Fruit fly (Drosophila melanogaster) whole organism, prepupa: ENCODE data around the gene APC7.

Experiments used
- Blimp-1 ChIP-seq: fragments of 200-800 bp; sonication (Bioruptor generic); optimal IDR thresholded peaks from 3 replicates; lab custom pipeline; 2017; ENCODE audit warnings: missing biosample characterization, missing genetic modification characterization, mild to moderate bottlenecking, moderate library complexity, missing genetic modification reagents
- CG10631 ChIP-seq: fragments of 200-800 bp; sonication (Bioruptor generic); optimal IDR thresholded peaks from 2 replicates; lab custom pipeline; 2016; ENCODE audit warnings: missing biosample characterization, missing genetic modification characterization
- CG11294 ChIP-seq: fragments of 200-800 bp; sonication (Bioruptor generic); IDR thresholded peaks from 2 replicates; pipeline ENCODE4 v1.3.6; 2022; ENCODE audit warnings: missing biosample characterization, missing genetic modification characterization
- CG11762 ChIP-seq: fragments of 200-800 bp; sonication (Bioruptor generic); optimal IDR thresholded peaks from 3 replicates; lab custom pipeline; 2016; ENCODE audit warnings: missing biosample characterization, missing genetic modification characterization; ENCODE audit not compliant: insufficient read depth
- CG11902 ChIP-seq: fragments of 200-800 bp; sonication (Bioruptor generic); optimal IDR thresholded peaks from 3 replicates; lab custom pipeline; 2016; ENCODE audit warnings: missing biosample characterization, missing genetic modification characterization
- CG15336 ChIP-seq: fragments of 200-800 bp; sonication (Bioruptor generic); IDR thresholded peaks from 2 replicates; pipeline ENCODE4 v1.3.6; 2022; ENCODE audit warnings: missing biosample characterization, missing genetic modification characterization
- CG16779 ChIP-seq: fragments of 200-800 bp; sonication (Bioruptor generic); optimal IDR thresholded peaks from 3 replicates; lab custom pipeline; 2017; ENCODE audit warnings: missing biosample characterization, mild to moderate bottlenecking, missing genetic modification characterization
- CG3032 ChIP-seq: fragments of 200-800 bp; optimal IDR thresholded peaks from 2 replicates; lab custom pipeline; 2019; ENCODE audit warnings: missing biosample characterization, mild to moderate bottlenecking, missing genetic modification characterization, moderate library complexity
- CG31627 ChIP-seq: fragments of 200-800 bp; sonication (Bioruptor generic); optimal IDR thresholded peaks from 3 replicates; lab custom pipeline; 2016; ENCODE audit warnings: missing biosample characterization, missing genetic modification characterization
- CG32006 ChIP-seq: fragments of 200-800 bp; sonication (Bioruptor generic); optimal IDR thresholded peaks from 3 replicates; lab custom pipeline; 2017; ENCODE audit warnings: missing biosample characterization, mild to moderate bottlenecking, missing genetic modification characterization
- CG34406 ChIP-seq: fragments of 200-800 bp; sonication (Bioruptor generic); optimal IDR thresholded peaks from 3 replicates; lab custom pipeline; 2016; ENCODE audit warnings: missing biosample characterization, missing genetic modification characterization
- CG3919 ChIP-seq: fragments of 200-800 bp; sonication (Bioruptor generic); optimal IDR thresholded peaks from 3 replicates; lab custom pipeline; 2016; ENCODE audit warnings: missing biosample characterization, missing genetic modification characterization
- CG6163 ChIP-seq: fragments of 200-800 bp; sonication (Bioruptor generic); IDR thresholded peaks from 3 replicates; pipeline ENCODE4 v1.3.6; 2022; ENCODE audit warnings: missing biosample characterization, missing genetic modification characterization
- CG6276 ChIP-seq: fragments of 200-800 bp; sonication (Bioruptor generic); optimal IDR thresholded peaks from 2 replicates; lab custom pipeline; 2017; ENCODE audit warnings: missing biosample characterization, mild to moderate bottlenecking, missing genetic modification characterization
- CG6792 ChIP-seq: fragments of 200-800 bp; sonication (Bioruptor generic); optimal IDR thresholded peaks from 3 replicates; lab custom pipeline; 2016; ENCODE audit warnings: missing biosample characterization, missing genetic modification characterization
- CG6808 ChIP-seq: fragments of 200-800 bp; sonication (Bioruptor generic); optimal IDR thresholded peaks from 3 replicates; lab custom pipeline; 2017; ENCODE audit warnings: missing biosample characterization, missing genetic modification characterization, mild to moderate bottlenecking, moderate library complexity, missing genetic modification reagents
- CG6854 ChIP-seq: fragments of 200-800 bp; sonication (Bioruptor generic); optimal IDR thresholded peaks from 2 replicates; lab custom pipeline; 2017; ENCODE audit warnings: missing biosample characterization, mild to moderate bottlenecking, missing genetic modification characterization
- CG7368 ChIP-seq: fragments of 200-800 bp; sonication (Bioruptor generic); optimal IDR thresholded peaks from 3 replicates; lab custom pipeline; 2016; ENCODE audit warnings: missing biosample characterization, missing genetic modification characterization
- CG8119 ChIP-seq: fragments of 200-800 bp; sonication (Bioruptor generic); IDR thresholded peaks from 3 replicates; pipeline ENCODE4 v1.3.6; 2022; ENCODE audit warnings: missing biosample characterization, missing genetic modification characterization
- CG8319 ChIP-seq: fragments of 200-800 bp; sonication (Bioruptor generic); optimal IDR thresholded peaks from 3 replicates; lab custom pipeline; 2016; ENCODE audit warnings: missing biosample characterization, missing genetic modification characterization
- CG8632 ChIP-seq: fragments of 200-800 bp; sonication (Bioruptor generic); optimal IDR thresholded peaks from 3 replicates; lab custom pipeline; 2016; ENCODE audit warnings: missing biosample characterization, missing genetic modification characterization
- Eip75B ChIP-seq: fragments of 200-800 bp; sonication (Bioruptor generic); optimal IDR thresholded peaks from 3 replicates; lab custom pipeline; 2016; ENCODE audit warnings: missing biosample characterization, missing genetic modification characterization
- Eip78C ChIP-seq: fragments of 200-800 bp; sonication (Bioruptor generic); peaks from one replicate; lab custom pipeline; 2016; ENCODE audit warnings: missing biosample characterization, missing genetic modification characterization
- Eip93F ChIP-seq: fragments of 200-800 bp; sonication (Bioruptor generic); optimal IDR thresholded peaks from 2 replicates; lab custom pipeline; 2016; ENCODE audit warnings: missing biosample characterization, mild to moderate bottlenecking, missing genetic modification characterization
- Ets96B ChIP-seq: fragments of 200-800 bp; optimal IDR thresholded peaks from 2 replicates; lab custom pipeline; 2019; ENCODE audit warnings: missing biosample characterization, mild to moderate bottlenecking, missing genetic modification characterization, moderate library complexity
- Gug ChIP-seq: fragments of 200-800 bp; sonication (Bioruptor generic); IDR thresholded peaks from 2 replicates; pipeline ENCODE4 v1.3.6; 2022; ENCODE audit warnings: missing biosample characterization, missing genetic modification characterization
- Hr4 ChIP-seq: fragments of 200-800 bp; sonication (Bioruptor generic); optimal IDR thresholded peaks from 3 replicates; lab custom pipeline; 2016; ENCODE audit warnings: missing biosample characterization, missing genetic modification characterization
- Lpt ChIP-seq: fragments of 200-800 bp; sonication (Bioruptor generic); optimal IDR thresholded peaks from 3 replicates; lab custom pipeline; 2016; ENCODE audit warnings: missing biosample characterization, missing genetic modification characterization
- Sox102F ChIP-seq: fragments of 200-800 bp; sonication (Bioruptor generic); optimal IDR thresholded peaks from 2 replicates; lab custom pipeline; 2016; ENCODE audit warnings: missing biosample characterization, mild to moderate bottlenecking, missing genetic modification characterization
- Sox14 ChIP-seq: fragments of 200-800 bp; sonication (Bioruptor generic); optimal IDR thresholded peaks from 3 replicates; lab custom pipeline; 2016; ENCODE audit warnings: missing biosample characterization, missing genetic modification characterization
- Sox15 ChIP-seq: fragments of 200-800 bp; sonication (Bioruptor generic); optimal IDR thresholded peaks from 3 replicates; lab custom pipeline; 2016; ENCODE audit warnings: missing biosample characterization, missing genetic modification characterization
- achi ChIP-seq: fragments of 200-800 bp; sonication (Bioruptor generic); optimal IDR thresholded peaks from 3 replicates; lab custom pipeline; 2016; ENCODE audit warnings: missing biosample characterization, missing genetic modification characterization
- cyc ChIP-seq: fragments of 200-800 bp; sonication (Bioruptor generic); optimal IDR thresholded peaks from 3 replicates; lab custom pipeline; 2016; ENCODE audit warnings: missing biosample characterization, missing genetic modification characterization
- eg ChIP-seq: fragments of 200-800 bp; sonication (Bioruptor generic); IDR thresholded peaks from 3 replicates; pipeline ENCODE4 v1.3.6; 2022; ENCODE audit warnings: missing biosample characterization, missing genetic modification characterization
- esn ChIP-seq: fragments of 200-800 bp; sonication (Bioruptor generic); optimal IDR thresholded peaks from 2 replicates; lab custom pipeline; 2016; ENCODE audit warnings: missing biosample characterization, mild to moderate bottlenecking, missing genetic modification characterization, moderate library complexity
- fd59A ChIP-seq: fragments of 200-800 bp; sonication (Bioruptor generic); optimal IDR thresholded peaks from 2 replicates; lab custom pipeline; 2017; ENCODE audit warnings: missing biosample characterization, mild to moderate bottlenecking, missing genetic modification characterization, missing genetic modification reagents
- fd85E ChIP-seq: fragments of 200-800 bp; sonication (Bioruptor generic); optimal IDR thresholded peaks from 3 replicates; lab custom pipeline; 2016; ENCODE audit warnings: missing biosample characterization, missing genetic modification characterization
- fkh ChIP-seq: fragments of 200-800 bp; sonication (Bioruptor generic); optimal IDR thresholded peaks from 3 replicates; lab custom pipeline; 2017; ENCODE audit warnings: missing biosample characterization, mild to moderate bottlenecking, missing genetic modification characterization, moderate library complexity
- lz ChIP-seq: fragments of 200-800 bp; sonication (Bioruptor generic); optimal IDR thresholded peaks from 3 replicates; lab custom pipeline; 2016; ENCODE audit warnings: missing biosample characterization, missing genetic modification characterization
- salr ChIP-seq, 2 experiments: fragments of 200-800 bp; sonication (Bioruptor generic); optimal IDR thresholded peaks; 3 replicates each; lab custom pipeline; 2016 to 2018; ENCODE audit warnings: missing biosample characterization in 2 of 2, missing genetic modification characterization in 2 of 2, mild to moderate bottlenecking in 1 of 2
- spab ChIP-seq: fragments of 200-800 bp; sonication (Bioruptor generic); optimal IDR thresholded peaks from 2 replicates; lab custom pipeline; 2017; ENCODE audit warnings: missing biosample characterization, mild to moderate bottlenecking, missing genetic modification characterization, missing genetic modification reagents
- ss ChIP-seq, 2 experiments: fragments of 200-800 bp; sonication (Bioruptor generic); optimal IDR thresholded peaks; 2 replicates in 1 of 2; 3 replicates in 1 of 2; lab custom pipeline; 2017 to 2018; ENCODE audit warnings: mild to moderate bottlenecking in 2 of 2, missing biosample characterization in 2 of 2, missing genetic modification characterization in 2 of 2, moderate library complexity in 1 of 2
- svp ChIP-seq: fragments of 200-800 bp; sonication (Bioruptor generic); peaks from one replicate; lab custom pipeline; 2016; ENCODE audit warnings: missing biosample characterization, missing genetic modification characterization
- topi ChIP-seq: fragments of 200-800 bp; sonication (Bioruptor generic); optimal IDR thresholded peaks from 3 replicates; lab custom pipeline; 2016; ENCODE audit warnings: missing biosample characterization, missing genetic modification characterization
- vri ChIP-seq: fragments of 200-800 bp; sonication (Bioruptor generic); optimal IDR thresholded peaks from 3 replicates; lab custom pipeline; 2016; ENCODE audit warnings: missing biosample characterization, mild to moderate bottlenecking, missing genetic modification characterization

Gene APC7

DNA sequence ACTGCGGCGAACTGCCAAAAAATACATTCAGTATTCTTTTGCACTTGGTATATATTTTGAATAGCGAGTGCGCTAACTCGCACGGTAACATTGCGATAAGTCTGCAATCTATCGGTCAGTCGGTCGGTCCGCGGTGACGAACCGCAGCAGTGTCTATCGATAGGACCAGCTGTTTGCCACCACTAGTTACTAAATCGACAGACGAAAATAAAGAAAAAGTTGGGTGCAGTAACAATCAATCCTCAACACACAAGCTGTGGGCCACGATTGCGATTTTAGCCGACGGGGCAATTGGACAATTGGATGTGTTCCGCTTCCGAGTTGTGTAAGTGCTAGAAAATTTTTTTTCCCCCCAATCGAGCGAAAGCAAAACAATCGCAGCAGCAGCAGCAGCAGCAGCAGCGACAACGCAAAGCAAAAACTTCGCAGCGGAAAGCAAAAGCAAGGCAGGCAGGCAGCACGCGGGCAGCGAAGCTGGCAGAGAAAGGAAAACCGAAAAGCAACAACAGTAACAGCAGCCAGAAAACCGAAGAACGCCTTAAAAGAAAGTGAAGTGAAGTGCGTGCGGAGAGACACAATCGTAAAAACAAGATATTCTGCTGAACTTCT, 6.1 kb upstream of the APC7 start, which contains the start of gene Pat1:
Gene Pat1, plus strand, starts transcription at position 96 of the 609 bp plus-strand sequence.
- TF ChIP-seq lz (GFP tag; lab: Kevin White, UChicago) = peak; percentile 9
- TF ChIP-seq achi (GFP tag; lab: Kevin White, UChicago) = no peak
- no peak for TF ChIP-seq CG11902 (GFP tag; lab: Kevin White, UChicago)
- TF ChIP-seq CG15336 = 0 out of 2 replicates have a peak, but pooled peaks have one; percentile 31
- peak; percentile 96 for TF ChIP-seq Blimp-1 (GFP tag; lab: Kevin White, UChicago)
- peak; percentile 5 for TF ChIP-seq esn
- peak; percentile 23 for TF ChIP-seq CG6276 (GFP tag; lab: Kevin White, UChicago)
- TF ChIP-seq CG6854 (GFP tag; lab: Kevin White, UChicago) = peak; percentile 20
- TF ChIP-seq Sox14 = peak; percentile 22
- TF ChIP-seq svp (GFP tag; lab: Kevin White, UChicago) = peak; percentile 51
- peak in 1 of 2 experiments; percentile 43 for TF ChIP-seq ss (GFP tag; optimal IDR thresholded peaks at IDR 0.05; lab: Kevin White, UChicago)
- TF ChIP-seq spab (GFP tag; lab: Kevin White, UChicago) = no peak
- peak; percentile 24 for TF ChIP-seq cyc (GFP tag; lab: Kevin White, UChicago)
- peak; percentile 74 for TF ChIP-seq Eip78C (GFP tag; lab: Kevin White, UChicago)
- TF ChIP-seq Sox102F (GFP tag; lab: Kevin White, UChicago) = peak; percentile 0
- TF ChIP-seq fd59A (GFP tag; lab: Kevin White, UChicago) = no peak
- TF ChIP-seq Lpt (GFP tag; lab: Kevin White, UChicago) = no peak
- TF ChIP-seq eg (GFP tag; lab: Robert Waterston, UW) = 0 out of 3 replicates have a peak, but pooled peaks have one; percentile 30
- TF ChIP-seq CG3919 (GFP tag; lab: Kevin White, UChicago) = peak; percentile 40
- TF ChIP-seq CG6792 (GFP tag; lab: Kevin White, UChicago) = no peak

DNA sequence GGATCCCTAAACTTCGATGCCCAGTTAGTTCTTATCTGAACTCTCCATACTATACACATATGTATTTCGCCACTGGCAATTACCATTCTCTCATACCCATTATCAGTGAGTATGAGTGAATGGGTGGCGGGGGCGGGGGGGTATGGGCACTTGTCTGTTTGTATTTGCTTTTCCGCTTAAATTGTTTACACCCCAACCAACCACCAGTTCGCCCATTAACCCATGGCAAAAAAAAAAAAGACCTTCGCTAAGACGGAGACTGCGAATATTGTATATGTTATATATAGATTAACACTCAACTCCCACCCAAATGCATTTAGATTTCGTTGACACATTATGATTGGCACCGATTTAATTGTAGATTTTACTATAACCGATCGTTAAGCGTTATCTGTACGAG, 4.8 kb upstream of the APC7 start:
- TF ChIP-seq CG3032 (tag; lab: Kevin White, UChicago) (no peak), Eip93F (GFP tag; lab: Kevin White, UChicago) (no peak), topi (GFP tag; lab: Kevin White, UChicago) (no peak), CG6163 (GFP tag; lab: Robert Waterston, UW) (peak; percentile 51; the same call in 1 of the 3 replicates), CG31627 (GFP tag; lab: Kevin White, UChicago) (no peak), cyc (GFP tag; lab: Kevin White, UChicago) (no peak), Eip75B (GFP tag; lab: Kevin White, UChicago) (peak; percentile 19), CG32006 (GFP tag; lab: Kevin White, UChicago) (no peak), CG8319 (GFP tag; lab: Kevin White, UChicago) (no peak), CG11762 (GFP tag; lab: Kevin White, UChicago) (no peak), CG34406 (GFP tag; lab: Kevin White, UChicago) (peak; percentile 39), CG10631 (GFP tag; lab: Kevin White, UChicago) (no peak), CG8119 (GFP tag; lab: Robert Waterston, UW) (no peak), Sox102F (GFP tag; lab: Kevin White, UChicago) (no peak), CG11294 (GFP tag; lab: Robert Waterston, UW) (no peak), spab (GFP tag; lab: Kevin White, UChicago) (no peak), fkh (GFP tag; lab: Kevin White, UChicago) (peak; percentile 83), eg (GFP tag; lab: Robert Waterston, UW) (no peak), CG7368 (GFP tag; lab: Kevin White, UChicago) (peak; percentile 7), CG6276 (GFP tag; lab: Kevin White, UChicago) (no peak), svp (GFP tag; lab: Kevin White, UChicago) (peak; percentile 76), Blimp-1 (GFP tag; lab: Kevin White, UChicago) (no peak), salr (GFP tag; optimal IDR thresholded peaks at IDR 0.05; lab: Kevin White, UChicago) (peak in 1 of 2 experiments; percentile 4), Gug (GFP tag; lab: Robert Waterston, UW) (no peak), CG6808 (GFP tag; lab: Kevin White, UChicago) (peak; percentile 24), Eip78C (GFP tag; lab: Kevin White, UChicago) (peak; percentile 87), Sox15 (GFP tag; lab: Kevin White, UChicago) (no peak), CG16779 (no peak), Ets96B (tag; lab: Kevin White, UChicago) (no peak), fd85E (GFP tag; lab: Kevin White, UChicago) (no peak), CG8632 (GFP tag; lab: Kevin White, UChicago) (no peak), CG6792 (GFP tag; lab: Kevin White, UChicago) (peak; percentile 9), CG6854 (GFP tag; lab: Kevin White, UChicago) (no peak), Hr4 (GFP tag; lab: Kevin White, UChicago) (no peak), ss (GFP tag; optimal IDR thresholded peaks at IDR 0.05; lab: Kevin White, UChicago) (peak; percentile 18 to 60), vri (GFP tag; lab: Kevin White, UChicago) (no peak)
